Worm (Caenorhabditis elegans): Measurements from ENCODE around the gene F53F4.15.

F53F4.15 gene

ce11 chrV:13657291-13657690 lies 36.5 kb downstream of the F53F4.15 start (continued):
- TF ChIP-seq snpc-4 (tag; optimal IDR thresholded peaks at IDR 0.05) = peak; percentile 56
- TF ChIP-seq C16A3.4 (tag; optimal IDR thresholded peaks at IDR 0.05) = peak; percentile 54
- peak; percentile 11 for TF ChIP-seq mef-2 (tag; optimal IDR thresholded peaks at IDR 0.05)
- peak; percentile 90 for TF ChIP-seq unc-130 (tag; optimal IDR thresholded peaks at IDR 0.05)
- TF ChIP-seq sox-4 (tag; optimal IDR thresholded peaks at IDR 0.05) = no peak
- TF ChIP-seq hlh-4 (tag; optimal IDR thresholded peaks at IDR 0.05) = no peak
- TF ChIP-seq tlp-1 (tag; optimal IDR thresholded peaks at IDR 0.05) = no peak
- TF ChIP-seq Y116A8C.19 (tag; optimal IDR thresholded peaks at IDR 0.05; ENCODE audit: borderline replicate concordance) = no peak
- TF ChIP-seq lin-35 (GFP tag; optimal IDR thresholded peaks at IDR 0.05) = peak; percentile 57 to 83
- TF ChIP-seq ceh-90 (tag; optimal IDR thresholded peaks at IDR 0.05) = no peak
- TF ChIP-seq unc-86 (tag; optimal IDR thresholded peaks at IDR 0.05) = no peak
- TF ChIP-seq fos-1 (tag; optimal IDR thresholded peaks at IDR 0.05) = peak; percentile 10
- peak; percentile 51 for TF ChIP-seq fkh-4 (tag; optimal IDR thresholded peaks at IDR 0.05; ENCODE audit: borderline replicate concordance)
- TF ChIP-seq ama-1 (optimal IDR thresholded peaks at IDR 0.05) = peak; percentile 60
- peak; percentile 63 for TF ChIP-seq xbp-1 (tag; optimal IDR thresholded peaks at IDR 0.05)
- peak; percentile 76 for TF ChIP-seq nhr-47 (tag; optimal IDR thresholded peaks at IDR 0.05)
- TF ChIP-seq lin-13 (GFP tag; optimal IDR thresholded peaks at IDR 0.05) = peak; percentile 79
- TF ChIP-seq blmp-1 (tag; optimal IDR thresholded peaks at IDR 0.05) = peak; percentile 98
- peak; percentile 77 for TF ChIP-seq tbx-2 (tag; optimal IDR thresholded peaks at IDR 0.05)
- no peak for TF ChIP-seq ceh-63 (GFP tag; optimal IDR thresholded peaks at IDR 0.05)
- peak; percentile 64 to 74 for TF ChIP-seq lsy-2 (tag; optimal IDR thresholded peaks at IDR 0.05)
- peak; percentile 98 for TF ChIP-seq nhr-85 (tag)
- peak; percentile 42 for TF ChIP-seq aha-1 (tag; optimal IDR thresholded peaks at IDR 0.05)
- TF ChIP-seq alr-1 (tag; optimal IDR thresholded peaks at IDR 0.05; ENCODE audit: borderline replicate concordance) = no peak
- no peak for TF ChIP-seq unc-98 (GFP tag; IDR thresholded peaks at IDR 0.05)
- TF ChIP-seq lin-14 (GFP tag; optimal IDR thresholded peaks at IDR 0.05) = peak; percentile 98
- peak; percentile 97 for TF ChIP-seq nhr-20 (tag; optimal IDR thresholded peaks at IDR 0.05)
- TF ChIP-seq pax-3 (tag; optimal IDR thresholded peaks at IDR 0.05) = peak; percentile 14
- TF ChIP-seq swsn-7 (tag; optimal IDR thresholded peaks at IDR 0.05) = peak; percentile 72
- no peak for TF ChIP-seq ces-1 (GFP tag; optimal IDR thresholded peaks at IDR 0.05)
- no peak for TF ChIP-seq hlh-17 (GFP tag; optimal IDR thresholded peaks at IDR 0.05; ENCODE audit: borderline replicate concordance)
- peak; percentile 6 for TF ChIP-seq jun-1 (tag; optimal IDR thresholded peaks at IDR 0.05)
- TF ChIP-seq nhr-28 (tag; optimal IDR thresholded peaks at IDR 0.05) = no peak
- no peak for TF ChIP-seq unc-62 (GFP tag; optimal IDR thresholded peaks at IDR 0.05)
- TF ChIP-seq nhr-11 (tag; optimal IDR thresholded peaks at IDR 0.05) = no peak
- peak; percentile 65 for TF ChIP-seq dsc-1 (tag; optimal IDR thresholded peaks at IDR 0.05)
- no peak for TF ChIP-seq nhr-77 (tag; optimal IDR thresholded peaks at IDR 0.05)
- no peak for TF ChIP-seq fkh-8 (tag; optimal IDR thresholded peaks at IDR 0.05)
- no peak for TF ChIP-seq unc-30 (tag; optimal IDR thresholded peaks at IDR 0.05)
- TF ChIP-seq C34B4.2 (tag; optimal IDR thresholded peaks at IDR 0.05) = no peak

DNA sequence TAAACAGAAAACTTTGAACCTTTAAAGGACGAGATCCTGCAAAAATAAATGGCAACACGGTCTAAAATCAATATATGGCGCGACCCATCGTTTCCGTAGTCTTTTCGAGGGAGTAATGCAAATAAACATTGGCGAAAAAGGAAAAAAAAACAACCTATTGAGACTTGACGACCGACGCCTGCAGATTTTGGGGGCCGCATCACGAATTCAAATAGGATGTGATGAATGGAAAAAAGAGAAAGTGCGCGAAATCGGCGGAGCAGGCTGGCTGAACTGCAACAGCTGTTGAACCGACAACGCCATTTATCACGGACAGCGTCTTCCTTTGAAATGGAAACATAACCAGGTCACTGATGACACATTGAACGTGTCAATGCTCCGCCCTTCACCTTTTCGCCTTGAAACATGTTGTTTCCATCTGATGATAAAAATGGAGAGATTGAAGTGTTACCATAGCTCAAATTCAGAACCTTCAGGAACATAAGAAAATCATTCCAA lies 37.1 kb downstream of the F53F4.15 start:
- no peak for TF ChIP-seq nhr-47 (tag; optimal IDR thresholded peaks at IDR 0.05)
- TF ChIP-seq nhr-237 (tag; optimal IDR thresholded peaks at IDR 0.05) = no peak
- TF ChIP-seq tlp-1 (tag; optimal IDR thresholded peaks at IDR 0.05) = no peak
- TF ChIP-seq lin-13 (GFP tag; optimal IDR thresholded peaks at IDR 0.05) = no peak
- no peak for TF ChIP-seq sup-37 (GFP tag; optimal IDR thresholded peaks at IDR 0.05)
- TF ChIP-seq fkh-4 (tag; optimal IDR thresholded peaks at IDR 0.05; ENCODE audit: borderline replicate concordance) = no peak
- no peak for TF ChIP-seq sptf-1 (tag; optimal IDR thresholded peaks at IDR 0.05)
- TF ChIP-seq pag-3 (tag; optimal IDR thresholded peaks at IDR 0.05; ENCODE audit: borderline replicate concordance, insufficient read depth) = no peak
- no peak for TF ChIP-seq nhr-90 (tag; optimal IDR thresholded peaks at IDR 0.05; ENCODE audit: poor library complexity)
- TF ChIP-seq nhr-76 (tag; optimal IDR thresholded peaks at IDR 0.05) = no peak
- TF ChIP-seq dpl-1 (GFP tag; optimal IDR thresholded peaks at IDR 0.05) = peak in 1 of 3 experiments; percentile 34
- TF ChIP-seq efl-1 (optimal IDR thresholded peaks at IDR 0.05) = no peak
- TF ChIP-seq efl-1 (GFP tag; optimal IDR thresholded peaks at IDR 0.05 in 1 of 2) = peak in 1 of 2 experiments; percentile 93
- no peak for TF ChIP-seq nhr-71 (tag; optimal IDR thresholded peaks at IDR 0.05)
- no peak for TF ChIP-seq fos-1 (tag; optimal IDR thresholded peaks at IDR 0.05)
- peak; percentile 75 for TF ChIP-seq blmp-1 (tag; optimal IDR thresholded peaks at IDR 0.05)
- no peak for TF ChIP-seq lsy-2 (tag; optimal IDR thresholded peaks at IDR 0.05)
- TF ChIP-seq unc-86 (tag; optimal IDR thresholded peaks at IDR 0.05) = no peak
- TF ChIP-seq ceh-63 (GFP tag; optimal IDR thresholded peaks at IDR 0.05) = no peak
- no peak for TF ChIP-seq fkh-10 (GFP tag; optimal IDR thresholded peaks at IDR 0.05)
- no peak for TF ChIP-seq elt-3 (tag; optimal IDR thresholded peaks at IDR 0.05)
- no peak for TF ChIP-seq ztf-11 (tag; optimal IDR thresholded peaks at IDR 0.05)
- peak; percentile 39 for TF ChIP-seq lin-14 (GFP tag; optimal IDR thresholded peaks at IDR 0.05)

Data from whole organism, L1 larva.